Worm (Caenorhabditis elegans) whole organism, young adult: ENCODE measurements around the gene srbc-63.

Experiments
- F39B2.1 ChIP-seq: fragments of 200-800 bp; sonication (Bioruptor generic); IDR thresholded peaks from 2 replicates; pipeline ENCODE4 v1.3.6; 2022; ENCODE audit warnings: missing genetic modification reagents, missing genetic modification characterization, missing compliant biosample characterization
- unc-62 ChIP-seq: fragments of 150-350 bp; optimal IDR thresholded peaks from 2 replicates; lab custom pipeline; 2014; ENCODE audit warnings: missing biosample characterization, missing genetic modification reagents, missing genetic modification characterization

DNA sequence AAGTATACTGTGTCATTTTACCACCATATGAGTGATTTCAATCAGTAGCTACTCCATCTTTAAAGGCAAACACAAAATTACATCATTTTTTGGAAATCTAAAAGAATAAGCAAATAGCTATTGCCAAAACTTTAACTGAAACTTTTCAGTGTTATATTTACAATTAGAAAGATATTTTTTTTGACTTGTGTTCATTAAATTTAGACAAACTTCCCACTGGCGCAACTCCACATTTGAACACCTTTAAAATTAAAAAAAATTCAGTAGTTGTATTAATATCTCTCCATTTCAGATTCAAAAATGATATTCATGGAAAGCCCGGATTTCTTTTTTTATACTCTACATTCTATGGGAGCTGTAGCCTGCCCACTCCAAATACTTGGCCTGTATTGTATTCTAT lies 1.3 kb upstream of the srbc-63 start, which contains the start of gene srh-264:
- no peak for TF ChIP-seq F39B2.1 (GFP tag; lab: Robert Waterston, UW)
- TF ChIP-seq unc-62, result no peak
